Fruit fly (Drosophila melanogaster) whole organism, embryonic: Measurements from ENCODE around the gene SP1173.

Experiments used
- Adf1 ChIP-seq: fragments of 200-800 bp; sonication (Bioruptor generic); IDR thresholded peaks from 2 replicates; pipeline ENCODE4 v1.3.6; 2022; ENCODE audit warnings: missing biosample characterization, missing genetic modification characterization
- Awh ChIP-seq: fragments of 200-800 bp; sonication (Bioruptor generic); IDR thresholded peaks from 2 replicates; pipeline ENCODE4, ENCODE4 v1.3.6; 2022; ENCODE audit warnings: missing biosample characterization, missing genetic modification characterization
- CG10209 ChIP-seq: fragments of 200-800 bp; sonication (Bioruptor generic); optimal IDR thresholded peaks from 3 replicates; lab custom pipeline; 2017; ENCODE audit warnings: missing biosample characterization, mild to moderate bottlenecking, missing genetic modification characterization, missing genetic modification reagents
- CG10565 ChIP-seq: fragments of 200-800 bp; sonication (Bioruptor generic); optimal IDR thresholded peaks from 3 replicates; lab custom pipeline; 2016; ENCODE audit warnings: missing biosample characterization, mild to moderate bottlenecking, missing genetic modification characterization
- CG11504 ChIP-seq: fragments of 200-800 bp; sonication (Bioruptor generic); optimal IDR thresholded peaks from 3 replicates; lab custom pipeline; 2019; ENCODE audit warnings: missing biosample characterization, mild to moderate bottlenecking, missing genetic modification characterization, moderate library complexity
- CG11696 ChIP-seq: fragments of 200-800 bp; sonication (Bioruptor generic); IDR thresholded peaks from 2 replicates; pipeline ENCODE4 v1.3.6; 2022; ENCODE audit warnings: missing biosample characterization, missing genetic modification characterization
- CG17912 ChIP-seq: fragments of 200-800 bp; sonication (Bioruptor generic); optimal IDR thresholded peaks from 2 replicates; lab custom pipeline; 2018; ENCODE audit warnings: missing biosample characterization, mild to moderate bottlenecking, missing genetic modification characterization
- CG18619 ChIP-seq: fragments of 200-800 bp; sonication (Bioruptor generic); optimal IDR thresholded peaks from 3 replicates; lab custom pipeline; 2017; ENCODE audit warnings: missing biosample characterization, mild to moderate bottlenecking, missing genetic modification characterization
- CG2120 ChIP-seq: fragments of 200-800 bp; sonication (Bioruptor generic); optimal IDR thresholded peaks from 3 replicates; lab custom pipeline; 2016; ENCODE audit warnings: missing biosample characterization, missing genetic modification characterization
- CG2202 ChIP-seq: fragments of 200-800 bp; sonication (Bioruptor generic); optimal IDR thresholded peaks from 2 replicates; lab custom pipeline; 2018; ENCODE audit warnings: missing biosample characterization, mild to moderate bottlenecking, missing genetic modification characterization
- CG2712 ChIP-seq: fragments of 200-800 bp; optimal IDR thresholded peaks from 3 replicates; lab custom pipeline; 2019; ENCODE audit warnings: missing biosample characterization, mild to moderate bottlenecking, missing genetic modification characterization, moderate library complexity
- CG3838 ChIP-seq: fragments of 200-800 bp; sonication (Bioruptor generic); optimal IDR thresholded peaks from 3 replicates; lab custom pipeline; 2016; ENCODE audit warnings: missing biosample characterization, missing genetic modification characterization
- CG4707 ChIP-seq: fragments of 200-800 bp; sonication (Bioruptor generic); optimal IDR thresholded peaks from 2 replicates; lab custom pipeline; 2018; ENCODE audit warnings: missing biosample characterization, mild to moderate bottlenecking, missing genetic modification characterization, moderate library complexity
- CG4820 ChIP-seq: fragments of 200-800 bp; sonication (Bioruptor generic); optimal IDR thresholded peaks from 3 replicates; lab custom pipeline; 2016; ENCODE audit warnings: missing biosample characterization, missing genetic modification characterization
- CG5953 ChIP-seq: fragments of 200-800 bp; sonication (Bioruptor generic); IDR thresholded peaks from 2 replicates; pipeline ENCODE4 v1.3.6; 2022; ENCODE audit warnings: missing biosample characterization, missing genetic modification characterization
- CG6254 ChIP-seq: fragments of 200-800 bp; sonication (Bioruptor generic); optimal IDR thresholded peaks from 3 replicates; lab custom pipeline; 2017; ENCODE audit warnings: mild to moderate bottlenecking, missing biosample characterization, missing genetic modification reagents, missing genetic modification characterization
- CG6689 ChIP-seq: fragments of 200-800 bp; sonication (Bioruptor generic); IDR thresholded peaks from 2 replicates; pipeline ENCODE4 v1.3.6; 2022; ENCODE audit warnings: missing biosample characterization, missing genetic modification characterization
- CG7372 ChIP-seq: fragments of 200-800 bp; sonication (Bioruptor generic); IDR thresholded peaks from 2 replicates; pipeline ENCODE4 v1.3.6; 2022; ENCODE audit warnings: missing biosample characterization, missing genetic modification characterization
- CG7987 ChIP-seq: fragments of 200-800 bp; sonication (Bioruptor generic); optimal IDR thresholded peaks from 2 replicates; lab custom pipeline; 2018; ENCODE audit warnings: missing biosample characterization, mild to moderate bottlenecking, missing genetic modification characterization, moderate library complexity
- CG8359 ChIP-seq: fragments of 200-800 bp; sonication (Bioruptor generic); optimal IDR thresholded peaks from 2 replicates; lab custom pipeline; 2017; ENCODE audit warnings: missing biosample characterization, mild to moderate bottlenecking, missing genetic modification characterization, borderline replicate concordance
- CG9817 ChIP-seq: fragments of 200-800 bp; sonication (Bioruptor generic); optimal IDR thresholded peaks from 2 replicates; lab custom pipeline; 2018; ENCODE audit warnings: missing biosample characterization, mild to moderate bottlenecking, missing genetic modification characterization, moderate library complexity
- Chrac-16 ChIP-seq: fragments of 200-800 bp; sonication (Bioruptor generic); optimal IDR thresholded peaks from 3 replicates; lab custom pipeline; 2016; ENCODE audit warnings: missing biosample characterization, missing genetic modification characterization
- D19A ChIP-seq: fragments of 200-800 bp; optimal IDR thresholded peaks from 3 replicates; lab custom pipeline; 2019; ENCODE audit warnings: missing biosample characterization, mild to moderate bottlenecking, missing genetic modification characterization, moderate library complexity
- Dip2 ChIP-seq: fragments of 200-800 bp; sonication (Bioruptor generic); IDR thresholded peaks from 2 replicates; pipeline ENCODE4 v1.3.6; 2022; ENCODE audit warnings: missing biosample characterization, missing genetic modification characterization
- Hand ChIP-seq: fragments of 200-800 bp; sonication (Bioruptor generic); optimal IDR thresholded peaks from 2 replicates; lab custom pipeline; 2017; ENCODE audit warnings: mild to moderate bottlenecking, missing biosample characterization, missing genetic modification reagents, missing genetic modification characterization
- Hmx ChIP-seq: fragments of 200-800 bp; sonication (Bioruptor generic); optimal IDR thresholded peaks from 2 replicates; lab custom pipeline; 2016; ENCODE audit warnings: missing biosample characterization, missing genetic modification characterization
- Med ChIP-seq: fragments of 200-800 bp; sonication (Bioruptor generic); peaks from one replicate; lab custom pipeline; 2016; ENCODE audit warnings: missing biosample characterization, missing genetic modification characterization, mild to moderate bottlenecking, inconsistent platforms, moderate library complexity
- NFAT ChIP-seq: fragments of 200-800 bp; sonication (Bioruptor generic); IDR thresholded peaks from 2 replicates; pipeline ENCODE4 v1.3.6; 2022; ENCODE audit warnings: missing biosample characterization, missing genetic modification characterization
- Poxn ChIP-seq: fragments of 200-800 bp; sonication (Bioruptor generic); IDR thresholded peaks from 2 replicates; pipeline ENCODE4 v1.3.6; 2022; ENCODE audit warnings: missing biosample characterization, missing genetic modification characterization
- Side ChIP-seq: fragments of 200-800 bp; sonication (Bioruptor generic); optimal IDR thresholded peaks from 2 replicates; lab custom pipeline; 2016; ENCODE audit warnings: missing biosample characterization, missing genetic modification characterization
- Sox100B ChIP-seq: fragments of 200-800 bp; sonication (Bioruptor generic); optimal IDR thresholded peaks from 3 replicates; lab custom pipeline; 2018; ENCODE audit warnings: missing biosample characterization, mild to moderate bottlenecking, missing genetic modification characterization
- Tbp ChIP-seq: fragments of >200 bp; optimal IDR thresholded peaks from 2 replicates; lab custom pipeline; 2018; ENCODE audit warnings: missing biosample characterization, missing genetic modification characterization
- YL-1 ChIP-seq: fragments of 200-800 bp; sonication (Bioruptor generic); optimal IDR thresholded peaks from 3 replicates; lab custom pipeline; 2017; ENCODE audit warnings: missing biosample characterization, mild to moderate bottlenecking, missing genetic modification characterization
- amos ChIP-seq: fragments of 200-800 bp; sonication (Bioruptor generic); IDR thresholded peaks from 2 replicates; pipeline ENCODE4 v1.3.6; 2022; ENCODE audit warnings: missing biosample characterization, missing genetic modification characterization; ENCODE audit not compliant: partially characterized antibody
- az2 ChIP-seq: fragments of 200-800 bp; sonication (Bioruptor generic); optimal IDR thresholded peaks from 3 replicates; lab custom pipeline; 2016; ENCODE audit warnings: missing biosample characterization, missing genetic modification characterization
- br ChIP-seq: fragments of >200 bp; optimal IDR thresholded peaks from 2 replicates; lab custom pipeline; 2017
- cas ChIP-seq: fragments of 200-800 bp; sonication (Bioruptor generic); IDR thresholded peaks from 2 replicates; pipeline ENCODE4 v1.3.6; 2022; ENCODE audit warnings: missing biosample characterization, missing genetic modification characterization
- cato ChIP-seq: fragments of 200-800 bp; sonication (Bioruptor generic); optimal IDR thresholded peaks from 2 replicates; lab custom pipeline; 2016; ENCODE audit warnings: missing biosample characterization, missing genetic modification characterization, borderline replicate concordance
- caup ChIP-seq: fragments of 200-800 bp; sonication (Bioruptor generic); optimal IDR thresholded peaks from 3 replicates; lab custom pipeline; 2017; ENCODE audit warnings: missing biosample characterization, mild to moderate bottlenecking, missing genetic modification characterization, moderate library complexity; ENCODE audit not compliant: severe bottlenecking
- crol ChIP-seq: fragments of 200-800 bp; sonication (Bioruptor generic); IDR thresholded peaks from 2 replicates; pipeline ENCODE4 v1.3.6; 2022; ENCODE audit warnings: missing biosample characterization, missing genetic modification characterization
- crp ChIP-seq, 2 experiments: fragments of 200-800 bp; sonication (Bioruptor generic); optimal IDR thresholded peaks; 2 replicates in 1 of 2; 3 replicates in 1 of 2; lab custom pipeline; 2017; ENCODE audit warnings: missing biosample characterization in 2 of 2, missing genetic modification characterization in 2 of 2, mild to moderate bottlenecking in 1 of 2, moderate library complexity in 1 of 2
- da ChIP-seq: fragments of 200-800 bp; sonication (Bioruptor generic); optimal IDR thresholded peaks from 2 replicates; lab custom pipeline; 2016; ENCODE audit warnings: missing biosample characterization, missing genetic modification characterization
- esg ChIP-seq: fragments of 200-800 bp; sonication (Bioruptor generic); conservative IDR thresholded peaks from 2 replicates; pipeline ENCODE4 v1.3.6; 2022; ENCODE audit warnings: missing biosample characterization, missing genetic modification characterization
- exex ChIP-seq: fragments of 200-800 bp; sonication (Bioruptor generic); optimal IDR thresholded peaks from 4 replicates; lab custom pipeline; 2018; ENCODE audit warnings: missing biosample characterization, mild to moderate bottlenecking, missing genetic modification characterization, moderate library complexity
- fru ChIP-seq: fragments of >200 bp; optimal IDR thresholded peaks from 2 replicates; lab custom pipeline; 2017
- maf-S ChIP-seq: fragments of 200-800 bp; sonication (Bioruptor generic); optimal IDR thresholded peaks from 2 replicates; lab custom pipeline; 2016; ENCODE audit warnings: missing biosample characterization, missing genetic modification characterization
- nmo ChIP-seq: fragments of 200-800 bp; sonication (Bioruptor generic); optimal IDR thresholded peaks from 2 replicates; lab custom pipeline; 2018; ENCODE audit warnings: missing biosample characterization, mild to moderate bottlenecking, missing genetic modification characterization, moderate library complexity
- pb ChIP-seq: fragments of 200-800 bp; sonication (Bioruptor generic); optimal IDR thresholded peaks from 3 replicates; lab custom pipeline; 2016; ENCODE audit warnings: missing biosample characterization, missing genetic modification characterization
- schlank ChIP-seq: fragments of 200-800 bp; sonication (Bioruptor generic); optimal IDR thresholded peaks from 2 replicates; lab custom pipeline; 2018; ENCODE audit warnings: missing biosample characterization, mild to moderate bottlenecking, missing genetic modification characterization
- sisA ChIP-seq: fragments of 200-800 bp; sonication (Bioruptor generic); IDR thresholded peaks from 2 replicates; pipeline ENCODE4 v1.3.6; 2022; ENCODE audit warnings: missing biosample characterization, missing genetic modification characterization
- slbo ChIP-seq: fragments of 200-800 bp; sonication (Bioruptor generic); IDR thresholded peaks from 2 replicates; pipeline ENCODE4 v1.3.6; 2022; ENCODE audit warnings: missing biosample characterization, missing genetic modification characterization
- so ChIP-seq: fragments of 200-800 bp; sonication (Bioruptor generic); IDR thresholded peaks from 3 replicates; pipeline ENCODE4 v1.3.6; 2022; ENCODE audit warnings: missing biosample characterization, missing genetic modification characterization

SP1173 gene

dm6 chr3L:6742974-6743345, 39.6 kb upstream of the SP1173 start, which contains the start of gene dikar (continued):
- no peak for TF ChIP-seq so (GFP tag; lab: Robert Waterston, UW)
- TF ChIP-seq CG4820 (GFP tag; lab: Kevin White, UChicago) = peak; percentile 8
- TF ChIP-seq Med (GFP tag; lab: Kevin White, UChicago) = peak; percentile 87
- no peak for TF ChIP-seq br (lab: Kevin White, UChicago)
- TF ChIP-seq CG11696 = no peak
- TF ChIP-seq CG6689 (GFP tag; lab: Robert Waterston, UW) = no peak; the same call in 1 of the 2 replicates
- TF ChIP-seq CG3838 (GFP tag; lab: Kevin White, UChicago) = no peak
- no peak for TF ChIP-seq cato (GFP tag; lab: Kevin White, UChicago)
- no peak for TF ChIP-seq Hmx (GFP tag; lab: Kevin White, UChicago)
- TF ChIP-seq CG5953 = peak; percentile 33; the same call in 1 of the 2 replicates
- peak; percentile 44 for TF ChIP-seq Chrac-16
- no peak for TF ChIP-seq schlank (tag; lab: Kevin White, UChicago)
- TF ChIP-seq NFAT (GFP tag; lab: Robert Waterston, UW) = peak; percentile 92
- peak; percentile 47 for TF ChIP-seq az2 (GFP tag; lab: Kevin White, UChicago)
- no peak for TF ChIP-seq CG10565 (GFP tag; lab: Kevin White, UChicago)
- peak; percentile 73 for TF ChIP-seq CG9817
- no peak for TF ChIP-seq CG8359 (GFP tag; lab: Kevin White, UChicago)
- peak; percentile 67 for TF ChIP-seq CG2120 (GFP tag; lab: Kevin White, UChicago)
- TF ChIP-seq CG11504 = no peak
- no peak for TF ChIP-seq CG7987
- TF ChIP-seq CG4707 (GFP tag; lab: Kevin White, UChicago) = no peak
- no peak for TF ChIP-seq exex (tag; lab: Kevin White, UChicago)
- TF ChIP-seq D19A (tag; lab: Kevin White, UChicago) = no peak
- no peak for TF ChIP-seq crp (GFP tag; optimal IDR thresholded peaks at IDR 0.05; lab: Kevin White, UChicago)
- TF ChIP-seq pb (GFP tag; lab: Kevin White, UChicago) = no peak
- TF ChIP-seq esg (GFP tag; lab: Robert Waterston, UW) = peak; percentile 29; the same call in 1 of the 2 replicates
- peak; percentile 9; the same call in 1 of the 2 replicates for TF ChIP-seq cas (GFP tag; lab: Robert Waterston, UW)
- no peak for TF ChIP-seq Tbp
- no peak for TF ChIP-seq da (GFP tag; lab: Kevin White, UChicago)
- no peak for TF ChIP-seq Poxn (GFP tag; lab: Robert Waterston, UW)
- TF ChIP-seq CG2712 = peak; percentile 37
- TF ChIP-seq CG10209 = no peak
- no peak for TF ChIP-seq Awh (GFP tag; lab: Robert Waterston, UW)
- no peak for TF ChIP-seq fru (lab: Kevin White, UChicago)
- TF ChIP-seq maf-S (GFP tag; lab: Kevin White, UChicago) = no peak
- no peak for TF ChIP-seq Dip2 (GFP tag; lab: Robert Waterston, UW)
- no peak for TF ChIP-seq caup
- no peak for TF ChIP-seq CG2202
- no peak for TF ChIP-seq Sox100B (GFP tag; lab: Kevin White, UChicago)
- peak; percentile 66 for TF ChIP-seq sisA
- TF ChIP-seq CG18619 = peak; percentile 44
- no peak for TF ChIP-seq Side (GFP tag; lab: Kevin White, UChicago)
- peak; percentile 6 for TF ChIP-seq Adf1
- peak; percentile 92 for TF ChIP-seq amos
- peak; percentile 67 for TF ChIP-seq CG7372 (GFP tag; lab: Robert Waterston, UW)
- TF ChIP-seq Hand (GFP tag; lab: Kevin White, UChicago) = no peak
- no peak for TF ChIP-seq YL-1
- no peak for TF ChIP-seq crol (GFP tag; lab: Robert Waterston, UW)
- peak; percentile 86 for TF ChIP-seq slbo (GFP tag; lab: Robert Waterston, UW)
- peak; percentile 66 for TF ChIP-seq nmo (GFP tag; lab: Kevin White, UChicago)
- TF ChIP-seq CG6254 (GFP tag; lab: Kevin White, UChicago) = no peak
- TF ChIP-seq CG17912 (GFP tag; lab: Kevin White, UChicago) = no peak
